Worm (Caenorhabditis elegans): ENCODE data around the gene lpr-2.
A peak's percentile ranks its signal among the peaks of the same experiment; 100 is the strongest.

The lpr-2 gene

DNA sequence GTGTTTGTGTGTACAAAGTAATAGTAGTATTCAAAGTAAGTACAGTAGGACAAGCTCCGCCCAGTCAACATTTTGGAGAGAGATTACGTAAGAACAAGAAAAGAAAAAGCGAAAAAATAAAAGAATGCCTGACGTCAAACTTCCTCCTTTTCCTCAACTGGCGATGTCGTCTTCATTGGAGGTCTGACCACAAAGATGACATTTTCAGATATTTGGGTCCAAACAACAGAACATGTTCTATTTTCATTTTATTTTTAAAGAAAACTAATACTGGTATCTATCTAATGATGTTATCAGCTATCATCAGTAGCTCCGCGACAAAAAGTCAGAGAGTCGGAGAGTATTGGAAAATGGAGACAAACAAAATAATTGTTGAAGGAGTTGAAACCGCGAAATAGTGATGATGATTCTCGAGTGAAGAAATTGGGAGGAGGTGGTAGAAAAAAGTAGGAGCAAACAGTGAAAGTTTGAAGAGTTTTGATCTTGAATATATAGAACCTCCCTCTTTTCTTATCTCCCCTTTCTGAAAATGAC, 5.3 kb upstream of the lpr-2 start, which contains the start of gene lips-5:
lips-5 (minus strand) TSS at position 51 of the 534 bp plus-strand sequence.
- peak; percentile 47 for TF ChIP-seq nhr-80 (tag; optimal IDR thresholded peaks at IDR 0.05)
- TF ChIP-seq F39B2.1 (GFP tag; IDR thresholded peaks at IDR 0.05), result no peak

DNA sequence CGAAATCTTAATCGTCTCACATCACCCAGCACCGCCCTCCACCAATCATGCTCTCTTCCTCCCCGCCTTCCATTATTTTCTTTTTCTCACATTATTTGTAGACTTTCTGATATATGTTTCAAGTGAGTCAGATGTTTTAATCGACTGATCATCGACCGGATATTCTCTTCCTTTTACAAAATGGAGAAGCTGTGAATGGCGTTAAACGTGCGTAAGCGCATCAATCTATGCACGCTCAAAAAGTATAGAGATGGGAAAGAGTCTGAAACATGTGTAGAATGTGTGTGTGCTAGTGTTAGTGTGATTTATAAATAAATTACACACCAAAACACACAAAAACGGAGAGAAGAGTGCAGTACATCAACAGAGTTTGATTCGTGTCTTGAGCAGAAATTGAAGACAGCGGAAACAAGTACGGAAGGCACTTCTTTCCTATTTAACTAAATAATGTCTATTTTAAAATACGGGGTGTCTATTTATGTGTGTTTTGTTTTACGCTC, 2.0 kb upstream of the lpr-2 start:
- no peak for TF ChIP-seq ztf-26 (tag; optimal IDR thresholded peaks at IDR 0.05)
- no peak for TF ChIP-seq mcd-1 (GFP tag; IDR thresholded peaks at IDR 0.05)
- TF ChIP-seq ztf-3 (GFP tag; optimal IDR thresholded peaks at IDR 0.05), result no peak
- TF ChIP-seq ceh-58 (GFP tag; IDR thresholded peaks at IDR 0.05), result no peak
- TF ChIP-seq rec-8 (tag; optimal IDR thresholded peaks at IDR 0.05), result no peak
- TF ChIP-seq Y67H2A.10 (GFP tag; conservative IDR thresholded peaks at IDR 0.05), result no peak
- TF ChIP-seq D2030.7 (GFP tag; IDR thresholded peaks at IDR 0.05), result no peak
- TF ChIP-seq attf-3 (GFP tag; conservative IDR thresholded peaks at IDR 0.05), result no peak
- TF ChIP-seq nhr-27 (tag; optimal IDR thresholded peaks at IDR 0.05), result no peak
- TF ChIP-seq F55B11.4 (tag; optimal IDR thresholded peaks at IDR 0.05; ENCODE audit: borderline replicate concordance, insufficient read depth), result no peak
- no peak for TF ChIP-seq pbrm-1 (GFP tag; IDR thresholded peaks at IDR 0.05)
- TF ChIP-seq ztf-22 (GFP tag; optimal IDR thresholded peaks at IDR 0.05), result no peak

DNA sequence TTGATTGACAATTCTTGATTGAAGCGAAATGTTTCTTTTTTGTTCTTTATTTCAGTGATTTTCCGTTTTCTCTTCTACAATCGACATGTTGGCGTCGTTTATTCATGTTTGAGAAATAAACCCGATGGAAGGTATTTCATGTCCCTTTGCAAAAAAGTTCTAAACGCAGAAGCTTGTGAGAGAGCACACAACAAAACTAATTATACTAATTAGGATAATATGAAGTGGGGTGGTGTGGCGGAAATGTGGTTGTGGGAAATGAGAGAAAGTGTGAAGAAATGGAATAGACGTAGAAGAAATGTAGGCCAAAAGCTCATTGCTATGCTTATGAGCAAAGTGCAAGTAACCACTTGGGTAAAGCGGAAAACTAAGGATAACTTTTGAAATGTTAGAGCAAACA, 3.8 kb downstream of the lpr-2 start:
- no peak for TF ChIP-seq rpc-1 (optimal IDR thresholded peaks at IDR 0.05)
- TF ChIP-seq rpc-1 (tag; optimal IDR thresholded peaks at IDR 0.05), result no peak
- TF ChIP-seq C17E4.6 (GFP tag; IDR thresholded peaks at IDR 0.05), result no peak
- TF ChIP-seq hlh-12 (tag; optimal IDR thresholded peaks at IDR 0.05), result no peak
- TF ChIP-seq F37B4.10 (GFP tag; IDR thresholded peaks at IDR 0.05), result no peak
- TF ChIP-seq ceh-79 (tag; optimal IDR thresholded peaks at IDR 0.05), result no peak
- no peak for TF ChIP-seq B0336.3 (GFP tag; IDR thresholded peaks at IDR 0.05)
- no peak for TF ChIP-seq ekl-4 (GFP tag; IDR thresholded peaks at IDR 0.05)
- no peak for TF ChIP-seq let-607 (tag; optimal IDR thresholded peaks at IDR 0.05)
- no peak for TF ChIP-seq ztf-26 (tag; optimal IDR thresholded peaks at IDR 0.05)
- TF ChIP-seq snpc-1.3 (tag; optimal IDR thresholded peaks at IDR 0.05; ENCODE audit: insufficient read depth), result no peak
- TF ChIP-seq unc-130 (GFP tag; optimal IDR thresholded peaks at IDR 0.05), result no peak
- TF ChIP-seq F49E8.2 (tag; optimal IDR thresholded peaks at IDR 0.05; ENCODE audit: insufficient read depth), result no peak
- no peak for TF ChIP-seq B0035.1 (tag; optimal IDR thresholded peaks at IDR 0.05)
- no peak for TF ChIP-seq ZK185.1 (tag; optimal IDR thresholded peaks at IDR 0.05; ENCODE audit: poor library complexity, severe bottlenecking)
- no peak for TF ChIP-seq F39B2.1 (GFP tag; IDR thresholded peaks at IDR 0.05)
- no peak for TF ChIP-seq dpl-1 (GFP tag; optimal IDR thresholded peaks at IDR 0.05)
- TF ChIP-seq lin-26 (GFP tag; IDR thresholded peaks at IDR 0.05), result no peak
- TF ChIP-seq hsf-1 (GFP tag; IDR thresholded peaks at IDR 0.05), result no peak
- no peak for TF ChIP-seq madf-10 (tag; optimal IDR thresholded peaks at IDR 0.05)

DNA sequence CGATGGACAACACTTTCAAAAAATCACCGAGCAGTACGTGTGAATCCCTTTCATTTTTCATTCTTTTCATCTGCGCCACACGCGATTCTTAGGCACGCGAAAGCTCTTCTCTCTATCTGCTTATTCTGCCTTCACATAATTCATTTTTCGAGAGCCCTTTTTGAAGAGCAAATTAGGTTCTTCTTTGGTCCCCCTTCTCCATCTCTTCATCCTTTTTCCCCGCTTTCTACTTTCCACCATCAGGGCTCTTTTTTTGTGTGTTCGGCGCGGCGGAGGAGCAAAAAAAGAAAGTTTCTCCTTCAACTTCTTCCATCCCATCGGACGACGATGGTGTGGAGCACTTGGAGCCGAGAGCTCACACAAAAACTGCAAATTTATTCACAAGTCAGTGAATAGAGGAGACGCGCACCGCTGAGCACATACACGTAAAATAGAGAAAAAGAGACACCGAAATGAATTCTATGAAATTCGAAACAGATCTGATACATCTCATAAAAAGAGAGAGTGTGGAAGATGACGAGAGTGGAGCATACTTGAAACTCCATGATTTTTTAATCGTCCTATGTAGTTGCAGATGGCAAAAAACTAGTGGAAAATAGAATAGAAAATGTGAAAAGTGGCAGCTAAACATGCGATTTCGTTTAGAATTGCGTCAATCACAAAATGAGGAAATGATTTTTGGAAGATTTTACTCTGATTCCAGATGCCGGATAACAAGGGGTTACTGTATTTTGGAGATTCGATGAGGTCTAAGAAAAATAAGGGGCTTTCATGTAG, 6.2 kb downstream of the lpr-2 start:
- TF ChIP-seq him-1 (tag; optimal IDR thresholded peaks at IDR 0.05), result no peak
- peak; percentile 5 for TF ChIP-seq ceh-27 (GFP tag; optimal IDR thresholded peaks at IDR 0.05)
